Worm (Caenorhabditis elegans) whole organism, mixed stage, embryonic: ENCODE results near the gene srd-33.
"Not testable (repeated sequence)": the region's sequence is repeated elsewhere in the genome, so short reads cannot be mapped to it uniquely, and the experiment has no call there.

Source experiments
- M03D4.4 ChIP-seq: sonication (generic microtip); optimal IDR thresholded peaks from 2 replicates; lab custom pipeline; 2017; ENCODE audit warnings: mild to moderate bottlenecking, missing genetic modification characterization, missing compliant biosample characterization
- bed-3 ChIP-seq: fragments of 200-800 bp; sonication (Bioruptor generic); optimal IDR thresholded peaks from 3 replicates; lab custom pipeline; 2018; ENCODE audit warnings: mild to moderate bottlenecking, missing genetic modification characterization, moderate library complexity, missing compliant biosample characterization
- blmp-1 ChIP-seq: fragments of 150-350 bp; optimal IDR thresholded peaks from 2 replicates; lab custom pipeline; 2014; ENCODE audit warnings: missing biosample characterization, missing genetic modification characterization
- ceh-39 ChIP-seq: fragments of 150-350 bp; optimal IDR thresholded peaks from 2 replicates; lab custom pipeline; 2014; ENCODE audit warnings: missing biosample characterization, missing genetic modification characterization
- ceh-43 ChIP-seq: fragments of 200-800 bp; sonication (Bioruptor generic); optimal IDR thresholded peaks from 2 replicates; lab custom pipeline; 2018; ENCODE audit warnings: mild to moderate bottlenecking, missing genetic modification characterization, moderate library complexity, missing compliant biosample characterization
- ceh-83 ChIP-seq: fragments of 200-800 bp; sonication (Bioruptor generic); optimal IDR thresholded peaks from 2 replicates; lab custom pipeline; 2018; ENCODE audit warnings: mild to moderate bottlenecking, missing genetic modification characterization, missing compliant biosample characterization
- ces-1 ChIP-seq: fragments of 150-350 bp; optimal IDR thresholded peaks from 2 replicates; lab custom pipeline; 2014; ENCODE audit warnings: missing biosample characterization, missing genetic modification reagents, missing genetic modification characterization
- drap-1 ChIP-seq: fragments of 200-800 bp; sonication (Bioruptor generic); optimal IDR thresholded peaks from 3 replicates; lab custom pipeline; 2018; ENCODE audit warnings: mild to moderate bottlenecking, missing genetic modification characterization, missing compliant biosample characterization
- elt-3 ChIP-seq: fragments of 150-350 bp; optimal IDR thresholded peaks from 2 replicates; lab custom pipeline; 2014; ENCODE audit warnings: missing biosample characterization, missing genetic modification characterization
- ham-2 ChIP-seq: fragments of 200-800 bp; sonication (Bioruptor generic); optimal IDR thresholded peaks from 2 replicates; lab custom pipeline; 2018; ENCODE audit warnings: mild to moderate bottlenecking, missing genetic modification characterization, missing compliant biosample characterization
- hlh-1 ChIP-seq: fragments of 150-350 bp; optimal IDR thresholded peaks from 2 replicates; lab custom pipeline; 2014; ENCODE audit warnings: missing biosample characterization, missing genetic modification reagents, missing genetic modification characterization
- lin-13 ChIP-seq: fragments of 150-350 bp; optimal IDR thresholded peaks from 2 replicates; lab custom pipeline; 2014; ENCODE audit warnings: missing biosample characterization, missing genetic modification characterization
- mab-5 ChIP-seq: fragments of 150-350 bp; optimal IDR thresholded peaks from 2 replicates; lab custom pipeline; 2014; ENCODE audit warnings: missing biosample characterization, missing genetic modification characterization
- mep-1 ChIP-seq: fragments of 150-350 bp; optimal IDR thresholded peaks from 2 replicates; lab custom pipeline; 2017; ENCODE audit warnings: missing biosample characterization, missing genetic modification reagents, missing genetic modification characterization, inconsistent platforms
- mls-2 ChIP-seq: sonication (generic microtip); optimal IDR thresholded peaks from 2 replicates; lab custom pipeline; 2016; ENCODE audit warnings: mild to moderate bottlenecking, missing genetic modification characterization, moderate library complexity, missing compliant biosample characterization
- nhr-12 ChIP-seq: fragments of 150-350 bp; optimal IDR thresholded peaks from 2 replicates; lab custom pipeline; 2014; ENCODE audit warnings: missing biosample characterization, missing genetic modification characterization
- nhr-2 ChIP-seq: fragments of 150-350 bp; optimal IDR thresholded peaks from 2 replicates; lab custom pipeline; 2014; ENCODE audit warnings: missing biosample characterization, missing genetic modification characterization
- nhr-237 ChIP-seq: fragments of 150-350 bp; optimal IDR thresholded peaks from 2 replicates; lab custom pipeline; 2014; ENCODE audit warnings: missing biosample characterization, missing genetic modification characterization
- nhr-28 ChIP-seq: fragments of 150-350 bp; optimal IDR thresholded peaks from 2 replicates; lab custom pipeline; 2014; ENCODE audit warnings: missing biosample characterization, missing genetic modification characterization
- nhr-76 ChIP-seq: sonication (generic microtip); optimal IDR thresholded peaks from 2 replicates; lab custom pipeline; 2017; ENCODE audit warnings: missing biosample characterization, missing genetic modification characterization
- pha-4 ChIP-seq: fragments of 150-350 bp; optimal IDR thresholded peaks from 2 replicates; lab custom pipeline; 2018; ENCODE audit warnings: missing biosample characterization, missing genetic modification reagents, missing genetic modification characterization
- sem-2 ChIP-seq: fragments of 200-800 bp; sonication (Bioruptor generic); optimal IDR thresholded peaks from 2 replicates; lab custom pipeline; 2018; ENCODE audit warnings: mild to moderate bottlenecking, missing genetic modification characterization, missing compliant biosample characterization
- snpc-4 ChIP-seq: fragments of 150-350 bp; optimal IDR thresholded peaks from 2 replicates; lab custom pipeline; 2014; ENCODE audit warnings: missing biosample characterization, missing genetic modification characterization
- tbx-8 ChIP-seq: fragments of 200-800 bp; sonication (Bioruptor generic); optimal IDR thresholded peaks from 2 replicates; lab custom pipeline; 2018; ENCODE audit warnings: mild to moderate bottlenecking, missing genetic modification characterization, moderate library complexity, missing compliant biosample characterization
- unc-39 ChIP-seq: fragments of 150-350 bp; optimal IDR thresholded peaks from 2 replicates; lab custom pipeline; 2014; ENCODE audit warnings: missing biosample characterization, missing genetic modification characterization
- unc-62 ChIP-seq: fragments of 150-350 bp; optimal IDR thresholded peaks from 2 replicates; lab custom pipeline; 2014; ENCODE audit warnings: missing biosample characterization, missing genetic modification reagents, missing genetic modification characterization
- zip-8 ChIP-seq: fragments of 150-350 bp; optimal IDR thresholded peaks from 2 replicates; lab custom pipeline; 2014; ENCODE audit warnings: missing biosample characterization, missing genetic modification characterization

Gene srd-33

DNA sequence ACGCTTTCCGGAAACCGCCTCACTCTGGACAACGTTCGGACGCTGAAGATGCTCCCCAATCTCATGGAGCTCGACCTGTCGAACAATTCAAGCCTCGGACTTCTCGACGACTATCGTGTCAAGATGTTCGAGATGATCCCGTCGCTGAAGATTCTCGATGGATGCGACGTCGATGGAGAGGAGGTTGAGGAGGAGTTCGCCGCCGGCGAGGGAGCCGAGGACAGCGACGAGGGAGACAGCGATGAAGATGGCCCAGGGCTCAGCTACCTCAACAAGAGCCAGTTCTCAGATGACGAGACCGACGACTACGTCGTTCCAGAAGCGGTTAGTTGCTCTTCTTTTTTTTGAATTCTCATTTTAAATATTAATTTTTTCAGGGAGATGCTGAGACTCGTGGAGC is 18.7 kb downstream of the srd-33 start:
- TF ChIP-seq ceh-39 (tag; lab: Kevin White, UChicago) (no peak), ceh-43 (GFP tag; lab: Kevin White, UChicago) (no peak), ces-1 (no peak), blmp-1 (tag; lab: Kevin White, UChicago) (no peak), nhr-28 (tag; lab: Kevin White, UChicago) (no peak), hlh-1 (no peak), nhr-12 (tag; lab: Kevin White, UChicago) (no peak), mls-2 (tag; lab: Kevin White, UChicago) (no peak), M03D4.4 (tag; lab: Kevin White, UChicago) (no peak), lin-13 (tag; lab: Kevin White, UChicago) (no peak), unc-62 (GFP tag; lab: Kevin White, UChicago) (no peak), nhr-76 (no peak), nhr-2 (no peak)

- TF ChIP-seq mep-1 (tag; lab: Kevin White, UChicago) (no peak), zip-8 (tag; lab: Kevin White, UChicago) (no peak), ham-2 (GFP tag; lab: Kevin White, UChicago) (no peak), mab-5 (tag; lab: Kevin White, UChicago) (no peak), blmp-1 (tag; lab: Kevin White, UChicago) (no peak), nhr-2 (no peak), snpc-4 (tag; lab: Kevin White, UChicago) (no peak), nhr-76 (no peak), unc-39 (tag; lab: Kevin White, UChicago) (no peak), nhr-237 (no peak), drap-1 (GFP tag; lab: Kevin White, UChicago) (no peak), ceh-83 (GFP tag; lab: Kevin White, UChicago) (no peak), elt-3 (tag; lab: Kevin White, UChicago) (no peak)
These were observed 19.2 kb downstream of the srd-33 start for ce11 chrV:4891305-4891704.

- TF ChIP-seq sem-2 (GFP tag; lab: Kevin White, UChicago) (no peak), unc-39 (tag; lab: Kevin White, UChicago) (no peak), ceh-39 (tag; lab: Kevin White, UChicago) (no peak), mls-2 (tag; lab: Kevin White, UChicago) (no peak), blmp-1 (tag; lab: Kevin White, UChicago) (no peak), mep-1 (tag; lab: Kevin White, UChicago) (no peak)
These were observed 22.9 kb downstream of the srd-33 start, which contains the start of gene ugt-11 for ce11 chrV:4894971-4895370. Gene ugt-11 (minus strand): TSS chrV:4895071.

ce11 chrV:4895744-4896143 is 23.7 kb downstream of the srd-33 start, which contains the start of gene ugt-9:
Gene ugt-9 (plus strand): TSS chrV:4896048.
- TF ChIP-seq ham-2 (GFP tag; lab: Kevin White, UChicago), result no peak
- TF ChIP-seq ceh-83 (GFP tag; lab: Kevin White, UChicago), result no peak
- no peak for TF ChIP-seq snpc-4 (tag; lab: Kevin White, UChicago)
- no peak for TF ChIP-seq bed-3 (GFP tag; lab: Kevin White, UChicago)
- TF ChIP-seq tbx-8, result no peak
- TF ChIP-seq unc-39 (tag; lab: Kevin White, UChicago), result no peak
- no peak for TF ChIP-seq pha-4 (tag; lab: Kevin White, UChicago)
- no peak for TF ChIP-seq unc-62 (GFP tag; lab: Kevin White, UChicago)
- no peak for TF ChIP-seq lin-13 (tag; lab: Kevin White, UChicago)

ce11 chrV:4900020-4900419 is 27.9 kb downstream of the srd-33 start, which contains the start of gene ugt-10:
Gene ugt-10 (minus strand): TSS chrV:4900120.
- not testable (repeated sequence) for TF ChIP-seq unc-62 (GFP tag; lab: Kevin White, UChicago); hlh-1; nhr-28 (tag; lab: Kevin White, UChicago)

DNA sequence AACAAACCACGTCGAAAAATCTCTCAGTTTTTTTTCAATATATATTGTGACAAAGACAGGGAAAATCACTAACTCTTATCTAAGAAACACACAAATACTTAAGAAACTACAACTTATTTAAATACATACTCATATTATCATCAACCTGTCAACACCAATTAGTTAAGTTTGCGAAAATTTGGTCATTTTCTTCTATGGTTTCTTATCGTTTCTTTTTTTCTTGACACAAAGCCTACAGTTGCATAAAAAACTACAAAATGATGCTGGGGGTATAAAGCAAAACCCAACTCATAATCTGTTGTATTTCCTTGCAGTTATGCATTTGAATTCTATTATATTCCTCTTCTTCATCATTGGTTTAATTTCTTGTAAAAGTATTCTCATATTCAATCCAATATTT is 29.0 kb downstream of the srd-33 start, which contains the start of gene ugt-67:
ugt-67 (plus strand) TSS at position 301 of the 400 bp plus-strand sequence.
- TF ChIP-seq sem-2 (GFP tag; lab: Kevin White, UChicago) (no peak), hlh-1 (no peak), lin-13 (tag; lab: Kevin White, UChicago) (no peak)
- TF ChIP-seq, all 35 proteins: peak for 0

- TF ChIP-seq blmp-1 (tag; lab: Kevin White, UChicago) (no peak), nhr-28 (tag; lab: Kevin White, UChicago) (no peak), nhr-76 (no peak), nhr-2 (no peak), drap-1 (GFP tag; lab: Kevin White, UChicago) (no peak), zip-8 (tag; lab: Kevin White, UChicago) (no peak), bed-3 (GFP tag; lab: Kevin White, UChicago) (no peak), mab-5 (tag; lab: Kevin White, UChicago) (no peak)
These were observed 31.6 kb downstream of the srd-33 start, which contains the start of gene ugt-8 for ce11 chrV:4903696-4904095. Gene ugt-8 (plus strand): TSS chrV:4903930.
